Worm (Caenorhabditis elegans) whole organism, L1 larva: ENCODE measurements around the gene K09F5.4.
"Not testable (repeated sequence)": the region's sequence is repeated elsewhere in the genome, so short reads cannot be mapped to it uniquely, and the experiment has no call there.

ENCODE experiments used
- blmp-1 ChIP-seq: fragments of 150-350 bp; optimal IDR thresholded peaks from 2 replicates; lab custom pipeline; 2014; ENCODE audit warnings: missing biosample characterization, missing genetic modification characterization
- ceh-8 ChIP-seq: fragments of 200-800 bp; sonication (Bioruptor generic); optimal IDR thresholded peaks from 2 replicates; lab custom pipeline; 2018; ENCODE audit warnings: mild to moderate bottlenecking, missing genetic modification characterization, moderate library complexity, missing compliant biosample characterization
- ceh-82 ChIP-seq, 3 experiments: fragments of 150-350 bp in 1 of 3; sonication (generic microtip) in 2 of 3; optimal IDR thresholded peaks; 2 replicates each; lab custom pipeline; 2014 to 2017; ENCODE audit warnings: missing biosample characterization in 3 of 3, missing genetic modification characterization in 3 of 3
- ces-1 ChIP-seq: fragments of 150-350 bp; optimal IDR thresholded peaks from 2 replicates; lab custom pipeline; 2014; ENCODE audit warnings: missing biosample characterization, missing genetic modification reagents, missing genetic modification characterization
- egl-27 ChIP-seq, 2 experiments: fragments of 150-350 bp in 1 of 2; sonication (generic microtip); optimal IDR thresholded peaks; 3 replicates each; lab custom pipeline; 2017 to 2018; ENCODE audit warnings: missing biosample characterization in 2 of 2, missing genetic modification characterization in 2 of 2, missing genetic modification reagents in 2 of 2
- lsy-2 ChIP-seq, 2 experiments: fragments of 150-350 bp; optimal IDR thresholded peaks; 2 replicates each; lab custom pipeline; 2014; ENCODE audit warnings: missing biosample characterization in 2 of 2, missing genetic modification characterization in 2 of 2
- nhr-237 ChIP-seq: fragments of 150-350 bp; optimal IDR thresholded peaks from 2 replicates; lab custom pipeline; 2014; ENCODE audit warnings: missing biosample characterization, missing genetic modification characterization
- nhr-28 ChIP-seq: fragments of 150-350 bp; optimal IDR thresholded peaks from 2 replicates; lab custom pipeline; 2014; ENCODE audit warnings: missing biosample characterization, missing genetic modification characterization
- nhr-47 ChIP-seq: sonication (generic microtip); optimal IDR thresholded peaks from 2 replicates; lab custom pipeline; 2016; ENCODE audit warnings: mild to moderate bottlenecking, missing genetic modification characterization, moderate library complexity, missing compliant biosample characterization
- ztf-11 ChIP-seq, 2 experiments: sonication (generic microtip); optimal IDR thresholded peaks; 2 replicates each; lab custom pipeline; 2016 to 2017; ENCODE audit warnings: missing genetic modification characterization in 2 of 2, missing biosample characterization in 1 of 2, missing compliant biosample characterization in 1 of 2

ce11 chrX:7664819-7665218 lies 45.7 kb downstream of the K09F5.4 start, which contains the start of gene dhs-29:
- not testable (repeated sequence) for TF ChIP-seq nhr-47 (tag; lab: Kevin White, UChicago); ces-1 (GFP tag; lab: Kevin White, UChicago); ceh-8 (GFP tag; lab: Kevin White, UChicago); ceh-82 (tag; optimal IDR thresholded peaks at IDR 0.05; lab: Kevin White, UChicago); blmp-1 (tag; lab: Kevin White, UChicago); nhr-28 (tag; lab: Kevin White, UChicago); egl-27 (tag; optimal IDR thresholded peaks at IDR 0.05; lab: Kevin White, UChicago); nhr-237 (tag; lab: Kevin White, UChicago); lsy-2 (tag; optimal IDR thresholded peaks at IDR 0.05; lab: Kevin White, UChicago); ztf-11 (tag; optimal IDR thresholded peaks at IDR 0.05; lab: Kevin White, UChicago)
